Fruit fly (Drosophila melanogaster) whole organism, wandering third instar larva: ENCODE data around the gene p24-1.

Experiments used
- Abd-B ChIP-seq: fragments of >200 bp; optimal IDR thresholded peaks from 2 replicates; lab custom pipeline; 2017; ENCODE audit warnings: missing biosample characterization, missing genetic modification characterization
- CrebA ChIP-seq: fragments of 200-800 bp; sonication (Bioruptor generic); optimal IDR thresholded peaks from 2 replicates; lab custom pipeline; 2016; ENCODE audit warnings: missing biosample characterization, mild to moderate bottlenecking, missing genetic modification characterization, borderline replicate concordance
- Dfd ChIP-seq: fragments of >200 bp; optimal IDR thresholded peaks from 2 replicates; lab custom pipeline; 2017; ENCODE audit warnings: missing biosample characterization, missing genetic modification characterization
- Dif ChIP-seq: fragments of 200-275, 200-300 bp; sonication (Bioruptor generic); optimal IDR thresholded peaks from 2 replicates; lab custom pipeline; 2018; ENCODE audit warnings: missing biosample characterization, missing genetic modification characterization; ENCODE audit not compliant: partially characterized antibody
- GATAd ChIP-seq: sonication (Bioruptor generic); optimal IDR thresholded peaks from 2 replicates; lab custom pipeline; 2016; ENCODE audit warnings: missing biosample characterization, missing genetic modification characterization
- HLH106 ChIP-seq: fragments of 200-800 bp; optimal IDR thresholded peaks from 3 replicates; lab custom pipeline; 2019; ENCODE audit warnings: missing biosample characterization, mild to moderate bottlenecking, missing genetic modification characterization, moderate library complexity
- Hr78 ChIP-seq: fragments of >200 bp; optimal IDR thresholded peaks from 2 replicates; lab custom pipeline; 2017; ENCODE audit warnings: missing biosample characterization, missing genetic modification characterization
- Jra ChIP-seq: sonication (Bioruptor generic); optimal IDR thresholded peaks from 2 replicates; lab custom pipeline; 2016; ENCODE audit warnings: missing biosample characterization, missing genetic modification characterization
- Mio ChIP-seq: sonication (Bioruptor generic); optimal IDR thresholded peaks from 2 replicates; lab custom pipeline; 2016; ENCODE audit warnings: missing biosample characterization, missing genetic modification characterization
- Myc ChIP-seq: fragments of >200 bp; optimal IDR thresholded peaks from 2 replicates; lab custom pipeline; 2017
- N ChIP-seq: fragments of >200 bp; optimal IDR thresholded peaks from 2 replicates; lab custom pipeline; 2018; ENCODE audit warnings: missing biosample characterization, missing external identifiers, missing genetic modification characterization
- OdsH ChIP-seq: fragments of 200-800 bp; sonication (Bioruptor generic); optimal IDR thresholded peaks from 2 replicates; lab custom pipeline; 2016; ENCODE audit warnings: missing biosample characterization, mild to moderate bottlenecking, missing genetic modification characterization
- Rel ChIP-seq, 2 experiments: fragments of 200-800 bp; sonication (Bioruptor generic) in 1 of 2; optimal IDR thresholded peaks; 2 replicates in 1 of 2; 3 replicates in 1 of 2; lab custom pipeline; 2016 to 2019; ENCODE audit warnings: mild to moderate bottlenecking in 2 of 2, missing biosample characterization in 2 of 2, missing genetic modification characterization in 2 of 2, moderate library complexity in 1 of 2
- Sp1 ChIP-seq: fragments of 200-800 bp; sonication (Bioruptor generic); optimal IDR thresholded peaks from 3 replicates; lab custom pipeline; 2019; ENCODE audit warnings: missing biosample characterization, mild to moderate bottlenecking, missing genetic modification characterization, moderate library complexity
- Vsx2 ChIP-seq: fragments of 200-300, 225-300 bp; sonication (Bioruptor generic); optimal IDR thresholded peaks from 2 replicates; lab custom pipeline; 2018; ENCODE audit warnings: missing biosample characterization, missing genetic modification characterization; ENCODE audit not compliant: partially characterized antibody
- br ChIP-seq: fragments of 200-800 bp; sonication (Bioruptor generic); optimal IDR thresholded peaks from 2 replicates; lab custom pipeline; 2016; ENCODE audit warnings: missing biosample characterization, missing genetic modification characterization
- brk ChIP-seq: fragments of 200-800 bp; sonication (Bioruptor generic); optimal IDR thresholded peaks from 2 replicates; lab custom pipeline; 2016; ENCODE audit warnings: missing biosample characterization, mild to moderate bottlenecking, missing genetic modification characterization
- dl ChIP-seq, 2 experiments: fragments of 175-275, 200-275 bp in 1 of 2; fragments of 200-275 bp in 1 of 2; sonication (Bioruptor generic); optimal IDR thresholded peaks; lab custom pipeline; 2018; ENCODE audit warnings: mild to moderate bottlenecking in 2 of 2, missing biosample characterization in 2 of 2, missing genetic modification characterization in 2 of 2, moderate library complexity in 2 of 2; ENCODE audit not compliant: partially characterized antibody in 2 of 2, insufficient read depth in 1 of 2
- dmrt93B ChIP-seq: fragments of 200-800 bp; sonication (Bioruptor generic); optimal IDR thresholded peaks from 2 replicates; lab custom pipeline; 2018; ENCODE audit warnings: missing biosample characterization, mild to moderate bottlenecking, missing genetic modification characterization
- dsf ChIP-seq: sonication (Bioruptor generic); optimal IDR thresholded peaks from 2 replicates; lab custom pipeline; 2016; ENCODE audit warnings: missing biosample characterization, missing genetic modification characterization, borderline replicate concordance
- ey ChIP-seq: fragments of 200-800 bp; sonication (Bioruptor generic); optimal IDR thresholded peaks from 2 replicates; lab custom pipeline; 2016; ENCODE audit warnings: missing biosample characterization, missing genetic modification characterization
- foxo ChIP-seq, 2 experiments: fragments of 200-800 bp; sonication (Bioruptor generic); optimal IDR thresholded peaks; 2 replicates in 1 of 2; 3 replicates in 1 of 2; lab custom pipeline; 2016 to 2017; ENCODE audit warnings: missing biosample characterization in 2 of 2, missing genetic modification characterization in 2 of 2
- fru ChIP-seq: fragments of 200-800 bp; sonication (Bioruptor generic); optimal IDR thresholded peaks from 3 replicates; lab custom pipeline; 2016; ENCODE audit warnings: missing biosample characterization, mild to moderate bottlenecking, missing genetic modification characterization
- jim ChIP-seq: fragments of 175-275, 200-325 bp; sonication (Bioruptor generic); optimal IDR thresholded peaks from 2 replicates; lab custom pipeline; 2016; ENCODE audit warnings: missing biosample characterization, mild to moderate bottlenecking, missing genetic modification characterization
- lola ChIP-seq: fragments of >200 bp; optimal IDR thresholded peaks from 2 replicates; lab custom pipeline; 2017; ENCODE audit warnings: missing biosample characterization, missing genetic modification characterization
- pan ChIP-seq: fragments of >200 bp; optimal IDR thresholded peaks from 2 replicates; lab custom pipeline; 2017
- psq ChIP-seq: fragments of 200-800 bp; sonication (Bioruptor generic); optimal IDR thresholded peaks from 3 replicates; lab custom pipeline; 2017; ENCODE audit warnings: missing biosample characterization, mild to moderate bottlenecking, missing genetic modification characterization, moderate library complexity
- rgr ChIP-seq: fragments of 200-800 bp; sonication (Bioruptor generic); optimal IDR thresholded peaks from 3 replicates; lab custom pipeline; 2016; ENCODE audit warnings: missing biosample characterization, mild to moderate bottlenecking, missing genetic modification characterization
- sv ChIP-seq: fragments of 200-800 bp; sonication (Bioruptor generic); optimal IDR thresholded peaks from 3 replicates; lab custom pipeline; 2016; ENCODE audit warnings: missing biosample characterization, missing genetic modification characterization
- tai ChIP-seq: sonication (Bioruptor generic); optimal IDR thresholded peaks from 2 replicates; lab custom pipeline; 2016; ENCODE audit warnings: missing biosample characterization, missing genetic modification characterization
- usp ChIP-seq: fragments of >200 bp; optimal IDR thresholded peaks from 2 replicates; lab custom pipeline; 2017; ENCODE audit warnings: missing biosample characterization, missing genetic modification characterization
- woc ChIP-seq: sonication (Bioruptor generic); optimal IDR thresholded peaks from 2 replicates; lab custom pipeline; 2016; ENCODE audit warnings: missing biosample characterization, mild to moderate bottlenecking, missing genetic modification characterization

Gene p24-1

dm6 chrX:11873116-11873515 is 20.8 kb upstream of the p24-1 start, which contains the start of gene CG15739:
CG15739 (plus strand) TSS chrX:11873319.
- TF ChIP-seq woc (GFP tag; lab: Kevin White, UChicago) (no peak), ey (GFP tag; lab: Kevin White, UChicago) (no peak), brk (GFP tag; lab: Kevin White, UChicago) (no peak), fru (GFP tag; lab: Kevin White, UChicago) (no peak), foxo (GFP tag; optimal IDR thresholded peaks at IDR 0.05; lab: Kevin White, UChicago) (no peak), Abd-B (no peak), N (GFP tag; lab: Kevin White, UChicago) (no peak), rgr (GFP tag; lab: Kevin White, UChicago) (no peak), CrebA (GFP tag; lab: Kevin White, UChicago) (no peak), Rel (GFP tag; optimal IDR thresholded peaks at IDR 0.05; lab: Kevin White, UChicago) (no peak), Rel (tag; optimal IDR thresholded peaks at IDR 0.05; lab: Kevin White, UChicago) (no peak), dsf (GFP tag; lab: Kevin White, UChicago) (no peak), OdsH (GFP tag; lab: Kevin White, UChicago) (no peak), dl (GFP tag; optimal IDR thresholded peaks at IDR 0.05; lab: Kevin White, UChicago; ENCODE audit: insufficient read depth in 1 of 2, partially characterized antibody in 2 of 2) (no peak), Dfd (GFP tag; lab: Kevin White, UChicago) (no peak), dmrt93B (GFP tag; lab: Kevin White, UChicago) (no peak), sv (no peak), Dif (GFP tag; lab: Kevin White, UChicago) (no peak), Mio (no peak)

- TF ChIP-seq brk (GFP tag; lab: Kevin White, UChicago) (no peak), Dif (GFP tag; lab: Kevin White, UChicago) (no peak), br (GFP tag; lab: Kevin White, UChicago) (no peak), Rel (GFP tag; optimal IDR thresholded peaks at IDR 0.05; lab: Kevin White, UChicago) (no peak), Rel (tag; optimal IDR thresholded peaks at IDR 0.05; lab: Kevin White, UChicago) (peak; percentile 86), N (GFP tag; lab: Kevin White, UChicago) (peak; percentile 85), pan (lab: Kevin White, UChicago) (no peak), Hr78 (peak; percentile 4), Sp1 (no peak)
Observed at dm6 chrX:11872517-11872916, 20.2 kb upstream of the p24-1 start, which contains the start of gene BORCS5. BORCS5 (minus strand) TSS chrX:11872779.

- TF ChIP-seq lola = no peak
- no peak for TF ChIP-seq Myc (lab: Kevin White, UChicago)
- no peak for TF ChIP-seq br (GFP tag; lab: Kevin White, UChicago)
- no peak for TF ChIP-seq foxo (GFP tag; optimal IDR thresholded peaks at IDR 0.05; lab: Kevin White, UChicago)
- no peak for TF ChIP-seq usp
- TF ChIP-seq brk (GFP tag; lab: Kevin White, UChicago) = no peak
- TF ChIP-seq dsf (GFP tag; lab: Kevin White, UChicago) = no peak
- no peak for TF ChIP-seq psq (GFP tag; lab: Kevin White, UChicago)
- TF ChIP-seq Mio = no peak
- no peak for TF ChIP-seq tai (GFP tag; lab: Kevin White, UChicago)
- TF ChIP-seq fru (GFP tag; lab: Kevin White, UChicago) = no peak
- TF ChIP-seq N (GFP tag; lab: Kevin White, UChicago) = no peak
Observed at dm6 chrX:11868866-11869265, 16.5 kb upstream of the p24-1 start, which contains the start of the genes Nrd1 and CG1847. Nrd1 (minus strand) TSS chrX:11868893. CG1847 (plus strand) TSS chrX:11869170.

- no peak for TF ChIP-seq Abd-B
- TF ChIP-seq jim (GFP tag; lab: Kevin White, UChicago) = no peak
- TF ChIP-seq dmrt93B (GFP tag; lab: Kevin White, UChicago) = no peak
- no peak for TF ChIP-seq Vsx2 (GFP tag; lab: Kevin White, UChicago)
- no peak for TF ChIP-seq Myc (lab: Kevin White, UChicago)
- no peak for TF ChIP-seq Sp1
- no peak for TF ChIP-seq Rel (GFP tag; optimal IDR thresholded peaks at IDR 0.05; lab: Kevin White, UChicago)
- TF ChIP-seq Rel (tag; optimal IDR thresholded peaks at IDR 0.05; lab: Kevin White, UChicago) = no peak
- no peak for TF ChIP-seq CrebA (GFP tag; lab: Kevin White, UChicago)
- TF ChIP-seq N (GFP tag; lab: Kevin White, UChicago) = no peak
- TF ChIP-seq pan (lab: Kevin White, UChicago) = no peak
- TF ChIP-seq OdsH (GFP tag; lab: Kevin White, UChicago) = no peak
- TF ChIP-seq Jra (GFP tag; lab: Kevin White, UChicago) = no peak
- no peak for TF ChIP-seq psq (GFP tag; lab: Kevin White, UChicago)
- TF ChIP-seq fru (GFP tag; lab: Kevin White, UChicago) = no peak
- TF ChIP-seq lola = no peak
- no peak for TF ChIP-seq woc (GFP tag; lab: Kevin White, UChicago)
- TF ChIP-seq HLH106 (tag; lab: Kevin White, UChicago) = no peak
- no peak for TF ChIP-seq GATAd (GFP tag; lab: Kevin White, UChicago)
- TF ChIP-seq Hr78 = no peak
- TF ChIP-seq, all 38 proteins: peak for 0
Observed at dm6 chrX:11858439-11858813, 6.1 kb upstream of the p24-1 start.
